Fruit fly (Drosophila melanogaster): Measurements from ENCODE around the gene GILT2.

- TF ChIP-seq h (GFP tag; optimal IDR thresholded peaks at IDR 0.05) (peak; percentile 62), Vsx2 (GFP tag; optimal IDR thresholded peaks at IDR 0.05; ENCODE audit: partially characterized antibody) (no peak), brk (GFP tag; optimal IDR thresholded peaks at IDR 0.05) (no peak), Dif (GFP tag; optimal IDR thresholded peaks at IDR 0.05; ENCODE audit: partially characterized antibody) (no peak)
Measured at dm6 chr3R:23725711-23726349, 47.1 kb downstream of the GILT2 start.

Data from whole organism, wandering third instar larva.